Fruit fly (Drosophila melanogaster): Measurements from ENCODE around the gene SLIRP1.

Gene SLIRP1

DNA sequence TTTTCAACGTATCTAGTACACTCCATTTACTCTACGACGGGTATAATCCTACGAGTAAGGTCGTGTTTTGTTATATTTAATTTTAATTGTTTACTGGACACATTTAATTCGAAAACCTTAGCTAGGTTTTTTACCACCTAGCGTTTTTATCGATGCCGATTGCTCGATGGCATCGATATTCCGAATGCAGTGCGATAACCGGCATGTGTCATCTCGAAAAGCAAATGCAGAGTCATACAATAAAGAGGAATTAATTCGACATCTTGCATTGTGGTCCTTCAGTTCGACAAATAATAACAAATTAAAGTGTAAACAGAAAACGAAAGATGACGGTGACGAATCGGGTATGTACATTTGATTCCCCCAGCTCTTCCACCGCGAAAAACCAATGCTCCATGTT is 3.2 kb downstream of the SLIRP1 start, which contains the start of gene Rpt6 (continued):
- 0 out of 4 replicates have a peak, but pooled peaks have one; percentile 65 for TF ChIP-seq chinmo (GFP tag; IDR thresholded peaks at IDR 0.05; ENCODE audit: partially characterized antibody)
- TF ChIP-seq Lhr (GFP tag; optimal IDR thresholded peaks at IDR 0.05) = no peak
- TF ChIP-seq B-H1 (GFP tag; IDR thresholded peaks at IDR 0.05) = no peak
- no peak for TF ChIP-seq dan (GFP tag; IDR thresholded peaks at IDR 0.05)
- TF ChIP-seq CG11085 (GFP tag; IDR thresholded peaks at IDR 0.05) = no peak
- TF ChIP-seq zen2 (GFP tag; IDR thresholded peaks at IDR 0.05; ENCODE audit: partially characterized antibody) = peak; percentile 66; the same call in 1 of the 3 replicates
- TF ChIP-seq MBD-R2 (GFP tag; IDR thresholded peaks at IDR 0.05) = peak; percentile 65
- peak; percentile 73 for TF ChIP-seq Scr (GFP tag; IDR thresholded peaks at IDR 0.05; ENCODE audit: partially characterized antibody)
- TF ChIP-seq pita (GFP tag; optimal IDR thresholded peaks at IDR 0.05) = peak; percentile 43
- TF ChIP-seq inv (GFP tag; IDR thresholded peaks at IDR 0.05; ENCODE audit: partially characterized antibody) = peak; percentile 67
- TF ChIP-seq fd96Cb (tag; optimal IDR thresholded peaks at IDR 0.05) = no peak
- no peak for TF ChIP-seq Dad (GFP tag; optimal IDR thresholded peaks at IDR 0.05)
- peak; percentile 64 for TF ChIP-seq sens (GFP tag)
- peak; percentile 75 for TF ChIP-seq Myb (GFP tag; optimal IDR thresholded peaks at IDR 0.05)
- TF ChIP-seq Dll (GFP tag; IDR thresholded peaks at IDR 0.05; ENCODE audit: partially characterized antibody) = peak; percentile 74
- no peak for TF ChIP-seq CG7745 (tag; optimal IDR thresholded peaks at IDR 0.05)
- TF ChIP-seq Sin3A (optimal IDR thresholded peaks at IDR 0.05) = peak; percentile 7
- no peak for TF ChIP-seq aop (GFP tag; IDR thresholded peaks at IDR 0.05)
- TF ChIP-seq Atf6 (GFP tag; IDR thresholded peaks at IDR 0.05) = no peak
- TF ChIP-seq CG18619 (GFP tag; optimal IDR thresholded peaks at IDR 0.05) = no peak
- peak; percentile 45 for TF ChIP-seq CG14710 (tag; optimal IDR thresholded peaks at IDR 0.05)
- TF ChIP-seq B-H2 (GFP tag; optimal IDR thresholded peaks at IDR 0.05) = peak; percentile 18
- peak; percentile 74 for TF ChIP-seq stwl (tag; optimal IDR thresholded peaks at IDR 0.05)
- no peak for TF ChIP-seq repo (GFP tag; optimal IDR thresholded peaks at IDR 0.05)
- TF ChIP-seq dati (GFP tag; IDR thresholded peaks at IDR 0.05) = no peak
- no peak for TF ChIP-seq lab (GFP tag; optimal IDR thresholded peaks at IDR 0.05)
- TF ChIP-seq CTCF (GFP tag; optimal IDR thresholded peaks at IDR 0.05) = peak; percentile 46
- TF ChIP-seq knrl (GFP tag; IDR thresholded peaks at IDR 0.05; ENCODE audit: partially characterized antibody) = peak; percentile 73
- TF ChIP-seq vnd (GFP tag; IDR thresholded peaks at IDR 0.05; ENCODE audit: partially characterized antibody) = peak; percentile 68
- no peak for TF ChIP-seq zen (tag; optimal IDR thresholded peaks at IDR 0.05)
- no peak for TF ChIP-seq CG13123 (GFP tag; optimal IDR thresholded peaks at IDR 0.05)
- TF ChIP-seq fd102C (GFP tag; optimal IDR thresholded peaks at IDR 0.05) = no peak
- no peak for TF ChIP-seq ro (GFP tag; IDR thresholded peaks at IDR 0.05)
- TF ChIP-seq pnt (GFP tag; optimal IDR thresholded peaks at IDR 0.05) = no peak
- peak; percentile 80 for TF ChIP-seq Opbp (GFP tag; IDR thresholded peaks at IDR 0.05; ENCODE audit: partially characterized antibody)
- no peak for TF ChIP-seq CG4730 (GFP tag; IDR thresholded peaks at IDR 0.05)
- peak; percentile 79 for TF ChIP-seq BEAF-32 (GFP tag; optimal IDR thresholded peaks at IDR 0.05)
- TF ChIP-seq CG11456 (GFP tag; IDR thresholded peaks at IDR 0.05) = no peak
- no peak for TF ChIP-seq lmd (GFP tag; IDR thresholded peaks at IDR 0.05)
- peak; percentile 69 for TF ChIP-seq E2f2 (GFP tag; IDR thresholded peaks at IDR 0.05)
- TF ChIP-seq CG2116 (GFP tag; optimal IDR thresholded peaks at IDR 0.05) = peak; percentile 63
- peak in 1 of 2 experiments; percentile 31 for TF ChIP-seq Pdp1 (GFP tag; optimal IDR thresholded peaks at IDR 0.05)
- TF ChIP-seq mld (GFP tag; IDR thresholded peaks at IDR 0.05; ENCODE audit: partially characterized antibody) = peak; percentile 26; the same call in 1 of the 3 replicates
- TF ChIP-seq CG16779 (GFP tag; IDR thresholded peaks at IDR 0.05) = no peak
- TF ChIP-seq CG10959 (GFP tag; IDR thresholded peaks at IDR 0.05) = no peak
- no peak for TF ChIP-seq CkIIα-i1 (GFP tag; IDR thresholded peaks at IDR 0.05)
- peak; percentile 44; the same call in 2 of the 3 replicates for TF ChIP-seq row (GFP tag; IDR thresholded peaks at IDR 0.05)
- peak; percentile 1 for TF ChIP-seq D19A (tag; optimal IDR thresholded peaks at IDR 0.05)
- no peak for TF ChIP-seq unpg (GFP tag; optimal IDR thresholded peaks at IDR 0.05)
- no peak for TF ChIP-seq CG12769 (tag; optimal IDR thresholded peaks at IDR 0.05)
- TF ChIP-seq Rx (GFP tag; IDR thresholded peaks at IDR 0.05) = no peak

All from whole organism, embryonic.